Fruit fly (Drosophila melanogaster): ENCODE results near the gene OXA1L.

The OXA1L gene

dm6 chr3L:10897534-10898255 is 11.4 kb upstream of the OXA1L start (continued):
- no peak for TF ChIP-seq CG10321 (GFP tag; IDR thresholded peaks at IDR 0.05)
- TF ChIP-seq tup (GFP tag; optimal IDR thresholded peaks at IDR 0.05), result no peak
- no peak for TF ChIP-seq CG6813 (GFP tag; optimal IDR thresholded peaks at IDR 0.05)
- TF ChIP-seq vnd (GFP tag; IDR thresholded peaks at IDR 0.05; ENCODE audit: partially characterized antibody), result no peak
- TF ChIP-seq nerfin-2 (GFP tag; IDR thresholded peaks at IDR 0.05; ENCODE audit: partially characterized antibody), result no peak
- no peak for TF ChIP-seq CG9437 (GFP tag; optimal IDR thresholded peaks at IDR 0.05)
- TF ChIP-seq CG34376 (GFP tag; optimal IDR thresholded peaks at IDR 0.05), result no peak
- no peak for TF ChIP-seq CG6689 (GFP tag; IDR thresholded peaks at IDR 0.05)
- TF ChIP-seq CG15514 (GFP tag; optimal IDR thresholded peaks at IDR 0.05), result no peak
- TF ChIP-seq fd64A (GFP tag; optimal IDR thresholded peaks at IDR 0.05), result no peak
- TF ChIP-seq ro (GFP tag; IDR thresholded peaks at IDR 0.05), result no peak
- no peak for TF ChIP-seq knrl (GFP tag; IDR thresholded peaks at IDR 0.05; ENCODE audit: partially characterized antibody)
- TF ChIP-seq Ptx1 (GFP tag; IDR thresholded peaks at IDR 0.05), result no peak
- peak; percentile 44 for TF ChIP-seq H2.0 (GFP tag; IDR thresholded peaks at IDR 0.05)
- TF ChIP-seq abd-A (tag; optimal IDR thresholded peaks at IDR 0.05), result no peak
- TF ChIP-seq CG12769 (tag; optimal IDR thresholded peaks at IDR 0.05), result no peak
- TF ChIP-seq Kr (GFP tag; optimal IDR thresholded peaks at IDR 0.05), result peak; percentile 25
- no peak for TF ChIP-seq CG16779 (GFP tag; IDR thresholded peaks at IDR 0.05)
- no peak for TF ChIP-seq amos (GFP tag; IDR thresholded peaks at IDR 0.05; ENCODE audit: partially characterized antibody)
- TF ChIP-seq CG2889 (GFP tag; IDR thresholded peaks at IDR 0.05), result no peak
- peak; percentile 8 for TF ChIP-seq CG10431 (GFP tag; optimal IDR thresholded peaks at IDR 0.05)
- TF ChIP-seq CG1647 (GFP tag; optimal IDR thresholded peaks at IDR 0.05), result no peak
- TF ChIP-seq emc (GFP tag; optimal IDR thresholded peaks at IDR 0.05), result no peak
- TF ChIP-seq gcm (GFP tag; optimal IDR thresholded peaks at IDR 0.05), result no peak
- TF ChIP-seq Ada2b (GFP tag; IDR thresholded peaks at IDR 0.05), result no peak
- TF ChIP-seq sc (optimal IDR thresholded peaks at IDR 0.05), result no peak
- TF ChIP-seq sc (GFP tag; optimal IDR thresholded peaks at IDR 0.05), result no peak
- TF ChIP-seq ara (GFP tag; IDR thresholded peaks at IDR 0.05), result no peak
- TF ChIP-seq sug (tag; optimal IDR thresholded peaks at IDR 0.05), result peak; percentile 54
- no peak for TF ChIP-seq Antp (GFP tag; optimal IDR thresholded peaks at IDR 0.05)
- TF ChIP-seq chif (GFP tag; optimal IDR thresholded peaks at IDR 0.05), result no peak
- peak; percentile 1 for TF ChIP-seq HmgZ (tag; optimal IDR thresholded peaks at IDR 0.05)
- no peak for TF ChIP-seq Spps (tag; optimal IDR thresholded peaks at IDR 0.05)
- no peak for TF ChIP-seq Awh (GFP tag; IDR thresholded peaks at IDR 0.05)
- no peak for TF ChIP-seq da (GFP tag; optimal IDR thresholded peaks at IDR 0.05)
- peak; percentile 83; the same call in 2 of the 4 replicates for TF ChIP-seq chinmo (GFP tag; IDR thresholded peaks at IDR 0.05; ENCODE audit: partially characterized antibody)
- no peak for TF ChIP-seq CG16815 (GFP tag; optimal IDR thresholded peaks at IDR 0.05)
- no peak for TF ChIP-seq ftz-f1 (GFP tag; optimal IDR thresholded peaks at IDR 0.05)
- TF ChIP-seq jigr1 (GFP tag; IDR thresholded peaks at IDR 0.05), result no peak
- TF ChIP-seq tna (GFP tag; IDR thresholded peaks at IDR 0.05; ENCODE audit: partially characterized antibody), result no peak
- no peak for TF ChIP-seq CG33213 (GFP tag; optimal IDR thresholded peaks at IDR 0.05)
- no peak for TF ChIP-seq CG3281 (GFP tag; optimal IDR thresholded peaks at IDR 0.05)
- peak in 1 of 3 experiments; percentile 71 for TF ChIP-seq Stat92E (GFP tag; optimal IDR thresholded peaks at IDR 0.05)
- no peak for TF ChIP-seq CG14860 (GFP tag; IDR thresholded peaks at IDR 0.05; ENCODE audit: partially characterized antibody)
- no peak for TF ChIP-seq Max (GFP tag; optimal IDR thresholded peaks at IDR 0.05)
- no peak for TF ChIP-seq yki (optimal IDR thresholded peaks at IDR 0.05)
- no peak for TF ChIP-seq jumu (GFP tag; optimal IDR thresholded peaks at IDR 0.05)
- TF ChIP-seq zen2 (GFP tag; IDR thresholded peaks at IDR 0.05; ENCODE audit: partially characterized antibody), result no peak
- peak; percentile 1 for TF ChIP-seq gsb-n (tag; optimal IDR thresholded peaks at IDR 0.05)
- peak; percentile 32; the same call in 1 of the 3 replicates for TF ChIP-seq row (GFP tag; IDR thresholded peaks at IDR 0.05)
